Worm (Caenorhabditis elegans) whole organism, L4/young adult: Measurements from ENCODE around the gene ZC239.22.
"Not testable (repeated sequence)": the region's sequence is repeated elsewhere in the genome, so short reads cannot be mapped to it uniquely, and the experiment has no call there.

Experiments
- W03F9.2 ChIP-seq: fragments of 150-350 bp; optimal IDR thresholded peaks from 2 replicates; lab custom pipeline; 2014; ENCODE audit warnings: missing biosample characterization, missing genetic modification characterization
- dao-5 ChIP-seq: sonication (generic microtip); optimal IDR thresholded peaks from 2 replicates; lab custom pipeline; 2016; ENCODE audit warnings: missing genotype, missing genetic modification characterization, moderate library complexity, missing compliant biosample characterization
- him-1 ChIP-seq: sonication (generic microtip); optimal IDR thresholded peaks from 2 replicates; lab custom pipeline; 2016; ENCODE audit warnings: missing genotype, missing genetic modification reagents, missing genetic modification characterization, missing compliant biosample characterization

The ZC239.22 gene

ce11 chrII:3241842-3242241, 21.2 kb upstream of the ZC239.22 start:
- no peak for TF ChIP-seq him-1 (tag; lab: Kevin White, UChicago)
- TF ChIP-seq dao-5 (tag; lab: Kevin White, UChicago), result no peak
- no peak for TF ChIP-seq W03F9.2 (tag; lab: Kevin White, UChicago)

- TF ChIP-seq dao-5 (tag; lab: Kevin White, UChicago), result no peak
- no peak for TF ChIP-seq W03F9.2 (tag; lab: Kevin White, UChicago)
- no peak for TF ChIP-seq him-1 (tag; lab: Kevin White, UChicago)
These were observed 19.6 kb upstream of the ZC239.22 start, which contains the start of gene C17F4.3 for ce11 chrII:3240207-3240606. Gene C17F4.3 (plus strand): TSS chrII:3240507.

ce11 chrII:3237038-3237521, 16.5 kb upstream of the ZC239.22 start, which contains the start of the genes srz-67 and C17F4.11:
Gene srz-67 (minus strand): TSS chrII:3237138.
Gene C17F4.11 (plus strand): TSS chrII:3237471.
- TF ChIP-seq dao-5 (tag; lab: Kevin White, UChicago), result no peak
- no peak for TF ChIP-seq W03F9.2 (tag; lab: Kevin White, UChicago)
- no peak for TF ChIP-seq him-1 (tag; lab: Kevin White, UChicago)

- TF ChIP-seq W03F9.2 (tag; lab: Kevin White, UChicago) (no peak), dao-5 (tag; lab: Kevin White, UChicago) (no peak), him-1 (tag; lab: Kevin White, UChicago) (no peak)
These were observed 14.1 kb upstream of the ZC239.22 start, which contains the start of gene C17F4.8 for ce11 chrII:3234725-3235124. Gene C17F4.8 (minus strand): TSS chrII:3234825.

ce11 chrII:3230422-3230821, 9.8 kb upstream of the ZC239.22 start, which contains the start of gene srh-297:
Gene srh-297 (minus strand): TSS chrII:3230522.
- TF ChIP-seq him-1 (tag; lab: Kevin White, UChicago) (no peak), W03F9.2 (tag; lab: Kevin White, UChicago) (no peak), dao-5 (tag; lab: Kevin White, UChicago) (no peak)

ce11 chrII:3225780-3226179, 5.2 kb upstream of the ZC239.22 start, which contains the start of gene ZC239.17:
Gene ZC239.17 (minus strand): TSS chrII:3225880.
- no peak for TF ChIP-seq dao-5 (tag; lab: Kevin White, UChicago)
- TF ChIP-seq W03F9.2 (tag; lab: Kevin White, UChicago), result no peak
- TF ChIP-seq him-1 (tag; lab: Kevin White, UChicago), result no peak

ce11 chrII:3225200-3225599, 4.6 kb upstream of the ZC239.22 start, which contains the start of gene ZC239.16:
Gene ZC239.16 (minus strand): TSS chrII:3225319.
- no peak for TF ChIP-seq dao-5 (tag; lab: Kevin White, UChicago)
- TF ChIP-seq him-1 (tag; lab: Kevin White, UChicago), result no peak
- TF ChIP-seq W03F9.2 (tag; lab: Kevin White, UChicago), result no peak

- TF ChIP-seq W03F9.2 (tag; lab: Kevin White, UChicago), result no peak
- TF ChIP-seq dao-5 (tag; lab: Kevin White, UChicago), result no peak
- no peak for TF ChIP-seq him-1 (tag; lab: Kevin White, UChicago)
These were observed 4.0 kb upstream of the ZC239.22 start, which contains the start of gene ZC239.15 for ce11 chrII:3224631-3225030. Gene ZC239.15 (minus strand): TSS chrII:3224731.

ce11 chrII:3222686-3223085, 2.1 kb upstream of the ZC239.22 start, which contains the start of gene ZC239.13:
Gene ZC239.13 (minus strand): TSS chrII:3222839.
- no peak for TF ChIP-seq him-1 (tag; lab: Kevin White, UChicago)
- TF ChIP-seq dao-5 (tag; lab: Kevin White, UChicago), result no peak
- TF ChIP-seq W03F9.2 (tag; lab: Kevin White, UChicago), result no peak

- TF ChIP-seq dao-5 (tag; lab: Kevin White, UChicago) (no peak), W03F9.2 (tag; lab: Kevin White, UChicago) (no peak), him-1 (tag; lab: Kevin White, UChicago) (no peak)
These were observed 1.1 kb upstream of the ZC239.22 start, which contains the start of gene ZC239.14 for ce11 chrII:3221730-3222129. Gene ZC239.14 (minus strand): TSS chrII:3222034.

ce11 chrII:3215762-3216161, 4.9 kb downstream of the ZC239.22 start, which contains the start of gene ZC239.3:
Gene ZC239.3 (plus strand): TSS chrII:3216062.
- TF ChIP-seq him-1, dao-5, W03F9.2 (tag; lab: Kevin White, UChicago): not testable (repeated sequence)

ce11 chrII:3213898-3214297, 6.7 kb downstream of the ZC239.22 start, which contains the start of gene ZC239.4:
Gene ZC239.4 (plus strand): TSS chrII:3214198.
- TF ChIP-seq dao-5 (tag; lab: Kevin White, UChicago) (no peak), W03F9.2 (tag; lab: Kevin White, UChicago) (no peak), him-1 (tag; lab: Kevin White, UChicago) (no peak)

- TF ChIP-seq W03F9.2 (tag; lab: Kevin White, UChicago) (no peak), him-1 (tag; lab: Kevin White, UChicago) (no peak), dao-5 (tag; lab: Kevin White, UChicago) (no peak)
These were observed 10.3 kb downstream of the ZC239.22 start, which contains the start of gene ZC239.5 for ce11 chrII:3210365-3210764. Gene ZC239.5 (plus strand): TSS chrII:3210665.
